Fruit fly (Drosophila melanogaster) whole organism, embryonic: Measurements from ENCODE around the gene Nsun5.

ENCODE experiments used
- CG11504 ChIP-seq: fragments of 200-800 bp; sonication (Bioruptor generic); optimal IDR thresholded peaks from 3 replicates; lab custom pipeline; 2019; ENCODE audit warnings: missing biosample characterization, mild to moderate bottlenecking, missing genetic modification characterization, moderate library complexity
- CG3281 ChIP-seq: fragments of 200-800 bp; sonication (Bioruptor generic); optimal IDR thresholded peaks from 3 replicates; lab custom pipeline; 2017; ENCODE audit warnings: missing biosample characterization, mild to moderate bottlenecking, missing genetic modification characterization

dm6 chr3R:19152835-19153234 lies 9.3 kb downstream of the Nsun5 start:
- TF ChIP-seq CG11504 (tag; lab: Kevin White, UChicago) = no peak
- TF ChIP-seq CG3281 (GFP tag; lab: Kevin White, UChicago) = no peak
